Worm (Caenorhabditis elegans) whole organism, young adult: ENCODE results near the gene F59A6.3.

Experiments used
- B0019.2 ChIP-seq: fragments of 200-800 bp; sonication (Bioruptor generic); conservative IDR thresholded peaks from 2 replicates; pipeline ENCODE4 v1.3.6; 2022; ENCODE audit warnings: missing genetic modification reagents, missing genetic modification characterization, missing compliant biosample characterization
- B0261.1 ChIP-seq: sonication (generic microtip); optimal IDR thresholded peaks from 2 replicates; lab custom pipeline; 2016; ENCODE audit warnings: mild to moderate bottlenecking, missing genetic modification characterization, moderate library complexity, missing compliant biosample characterization
- B0336.3 ChIP-seq: fragments of 200-800 bp; sonication (Bioruptor generic); IDR thresholded peaks from 2 replicates; pipeline ENCODE4 v1.3.6; 2022; ENCODE audit warnings: missing genetic modification characterization, missing compliant biosample characterization
- D2030.7 ChIP-seq: fragments of 200-800 bp; sonication (Bioruptor generic); IDR thresholded peaks from 2 replicates; pipeline ENCODE4 v1.3.6; 2022; ENCODE audit warnings: missing genetic modification reagents, missing genetic modification characterization, missing compliant biosample characterization
- F10E7.11 ChIP-seq: sonication (generic microtip); optimal IDR thresholded peaks from 2 replicates; lab custom pipeline; 2017; ENCODE audit warnings: mild to moderate bottlenecking, missing genetic modification characterization, moderate library complexity, missing compliant biosample characterization
- F22D6.2 ChIP-seq: sonication (generic microtip); optimal IDR thresholded peaks from 2 replicates; lab custom pipeline; 2016; ENCODE audit warnings: mild to moderate bottlenecking, missing genetic modification characterization, missing compliant biosample characterization
- F52B5.7 ChIP-seq: sonication (generic microtip); optimal IDR thresholded peaks from 2 replicates; lab custom pipeline; 2016; ENCODE audit warnings: mild to moderate bottlenecking, missing genetic modification characterization, missing compliant biosample characterization
- F57C9.4 ChIP-seq: sonication (generic microtip); optimal IDR thresholded peaks from 2 replicates; lab custom pipeline; 2017; ENCODE audit warnings: mild to moderate bottlenecking, missing genetic modification characterization, missing compliant biosample characterization
- K11D2.4 ChIP-seq: fragments of 200-800 bp; sonication (Bioruptor generic); IDR thresholded peaks from 2 replicates; pipeline ENCODE4 v1.3.6; 2022; ENCODE audit warnings: missing genetic modification reagents, missing genetic modification characterization, missing compliant biosample characterization
- Y53F4B.3 ChIP-seq: fragments of 200-800 bp; sonication (Bioruptor generic); IDR thresholded peaks from 2 replicates; pipeline ENCODE4 v1.3.6; 2022; ENCODE audit warnings: missing genetic modification reagents, missing genetic modification characterization, missing compliant biosample characterization
- ZK185.1 ChIP-seq: sonication (generic microtip); optimal IDR thresholded peaks from 2 replicates; lab custom pipeline; 2016; ENCODE audit warnings: mild to moderate bottlenecking, missing genetic modification characterization, missing compliant biosample characterization; ENCODE audit not compliant: poor library complexity, severe bottlenecking
- aptf-3 ChIP-seq: fragments of 200-800 bp; sonication (Bioruptor generic); IDR thresholded peaks from 2 replicates; pipeline ENCODE4 v1.3.6; 2022; ENCODE audit warnings: missing genetic modification characterization, missing compliant biosample characterization
- ccch-3 ChIP-seq: fragments of 200-800 bp; sonication (Bioruptor generic); optimal IDR thresholded peaks from 2 replicates; lab custom pipeline; 2018; ENCODE audit warnings: mild to moderate bottlenecking, missing genetic modification characterization, missing compliant biosample characterization
- cebp-1 ChIP-seq, 2 experiments: fragments of 200-800 bp in 1 of 2; sonication (Bioruptor generic) in 1 of 2; sonication (generic microtip) in 1 of 2; IDR thresholded peaks in 1 of 2; optimal IDR thresholded peaks in 1 of 2; 2 replicates each; pipeline versions ENCODE4 v1.3.6 to Lab custom; 2017 to 2022; ENCODE audit warnings: missing compliant biosample characterization in 2 of 2, missing genetic modification characterization in 2 of 2, mild to moderate bottlenecking in 1 of 2, missing genetic modification reagents in 1 of 2, moderate library complexity in 1 of 2
- chd-7 ChIP-seq: sonication (generic microtip); optimal IDR thresholded peaks from 2 replicates; lab custom pipeline; 2016; ENCODE audit warnings: mild to moderate bottlenecking, missing genetic modification characterization, moderate library complexity, missing compliant biosample characterization
- die-1 ChIP-seq: sonication (generic microtip); optimal IDR thresholded peaks from 2 replicates; lab custom pipeline; 2016; ENCODE audit warnings: missing genotype, mild to moderate bottlenecking, missing genetic modification characterization, missing compliant biosample characterization
- dpl-1 ChIP-seq: fragments of 150-350 bp; optimal IDR thresholded peaks from 2 replicates; lab custom pipeline; 2014; ENCODE audit warnings: missing biosample characterization, missing genetic modification reagents, missing genetic modification characterization
- egl-44 ChIP-seq: fragments of 200-800 bp; sonication (Bioruptor generic); IDR thresholded peaks from 2 replicates; pipeline ENCODE4 v1.3.6; 2022; ENCODE audit warnings: missing genetic modification reagents, missing genetic modification characterization, missing compliant biosample characterization
- egrh-3 ChIP-seq: fragments of 200-800 bp; sonication (Bioruptor generic); IDR thresholded peaks from 2 replicates; pipeline ENCODE4 v1.3.6; 2022; ENCODE audit warnings: missing genetic modification reagents, missing genetic modification characterization, missing compliant biosample characterization
- gei-17 ChIP-seq: fragments of 200-800 bp; sonication (Bioruptor generic); optimal IDR thresholded peaks from 2 replicates; lab custom pipeline; 2018; ENCODE audit warnings: mild to moderate bottlenecking, missing genetic modification characterization, missing compliant biosample characterization
- him-1 ChIP-seq: sonication (generic microtip); optimal IDR thresholded peaks from 2 replicates; lab custom pipeline; 2016; ENCODE audit warnings: missing genotype, missing genetic modification reagents, missing genetic modification characterization, missing compliant biosample characterization
- hmg-20 ChIP-seq: fragments of 200-800 bp; sonication (Bioruptor generic); IDR thresholded peaks from 2 replicates; pipeline ENCODE4 v1.3.6; 2022; ENCODE audit warnings: missing genetic modification reagents, missing genetic modification characterization, missing compliant biosample characterization
- lag-1 ChIP-seq: fragments of 200-800 bp; sonication (Bioruptor generic); IDR thresholded peaks from 2 replicates; pipeline ENCODE4 v1.3.6; 2022; ENCODE audit warnings: missing genetic modification reagents, missing genetic modification characterization, missing compliant biosample characterization
- let-526 ChIP-seq: fragments of 200-800 bp; sonication (Bioruptor generic); IDR thresholded peaks from 2 replicates; pipeline ENCODE4 v1.3.6; 2022; ENCODE audit warnings: missing genetic modification reagents, missing genetic modification characterization, missing compliant biosample characterization
- lin-40 ChIP-seq: sonication (generic microtip); optimal IDR thresholded peaks from 2 replicates; lab custom pipeline; 2016; ENCODE audit warnings: missing genetic modification characterization, mild to moderate bottlenecking, missing compliant biosample characterization, missing genotype, missing genetic modification reagents
- lsy-27 ChIP-seq: sonication (generic microtip); optimal IDR thresholded peaks from 2 replicates; lab custom pipeline; 2017; ENCODE audit warnings: missing genetic modification characterization, mild to moderate bottlenecking, missing compliant biosample characterization, antibody characterized with exemption, missing genotype, borderline replicate concordance; ENCODE audit not compliant: insufficient read depth
- madf-8 ChIP-seq: fragments of 200-800 bp; sonication (Bioruptor generic); conservative IDR thresholded peaks from 2 replicates; pipeline ENCODE4 v1.3.6; 2022; ENCODE audit warnings: missing genetic modification reagents, missing genetic modification characterization, missing compliant biosample characterization
- mxl-1 ChIP-seq: sonication (generic microtip); optimal IDR thresholded peaks from 2 replicates; lab custom pipeline; 2016; ENCODE audit warnings: missing genetic modification characterization, missing compliant biosample characterization
- nfya-2 ChIP-seq: fragments of 200-800 bp; sonication (Bioruptor generic); IDR thresholded peaks from 2 replicates; pipeline ENCODE4 v1.3.6; 2022; ENCODE audit warnings: missing genetic modification reagents, missing genetic modification characterization, missing compliant biosample characterization
- nhr-120 ChIP-seq: fragments of 200-800 bp; sonication (Bioruptor generic); IDR thresholded peaks from 2 replicates; pipeline ENCODE4 v1.3.6; 2022; ENCODE audit warnings: missing genetic modification characterization, missing compliant biosample characterization
- nhr-90 ChIP-seq: sonication (generic microtip); optimal IDR thresholded peaks from 2 replicates; lab custom pipeline; 2016; ENCODE audit warnings: missing genotype, mild to moderate bottlenecking, missing genetic modification characterization, missing compliant biosample characterization
- rcor-1 ChIP-seq: fragments of 200-800 bp; sonication (Bioruptor generic); IDR thresholded peaks from 2 replicates; pipeline ENCODE4 v1.3.6; 2022; ENCODE audit warnings: missing genetic modification reagents, missing genetic modification characterization, missing compliant biosample characterization
- rec-8 ChIP-seq, 2 experiments: sonication (generic microtip); optimal IDR thresholded peaks; 2 replicates each; lab custom pipeline; 2016; ENCODE audit warnings: mild to moderate bottlenecking in 2 of 2, missing genetic modification characterization in 2 of 2, missing genetic modification reagents in 2 of 2, missing genotype in 2 of 2, missing biosample characterization in 1 of 2, missing compliant biosample characterization in 1 of 2, moderate library complexity in 1 of 2
- snpc-1.3 ChIP-seq: sonication (generic microtip); optimal IDR thresholded peaks from 2 replicates; lab custom pipeline; 2017; ENCODE audit warnings: missing genetic modification characterization, mild to moderate bottlenecking, missing compliant biosample characterization, antibody characterized with exemption, moderate library complexity, missing genotype, missing genetic modification reagents; ENCODE audit not compliant: insufficient read depth
- snpc-3.4 ChIP-seq: sonication (generic microtip); optimal IDR thresholded peaks from 2 replicates; lab custom pipeline; 2017; ENCODE audit warnings: missing genetic modification characterization, mild to moderate bottlenecking, missing compliant biosample characterization, antibody characterized with exemption, moderate library complexity, missing genotype, missing genetic modification reagents
- ztf-18 ChIP-seq: sonication (generic microtip); optimal IDR thresholded peaks from 2 replicates; lab custom pipeline; 2016; ENCODE audit warnings: missing genotype, mild to moderate bottlenecking, missing genetic modification characterization, missing compliant biosample characterization
- ztf-22 ChIP-seq: fragments of 200-800 bp; sonication (Bioruptor generic); optimal IDR thresholded peaks from 2 replicates; lab custom pipeline; 2018; ENCODE audit warnings: mild to moderate bottlenecking, missing genetic modification characterization, moderate library complexity, missing compliant biosample characterization
- ztf-26 ChIP-seq: sonication (generic microtip); optimal IDR thresholded peaks from 2 replicates; lab custom pipeline; 2017; ENCODE audit warnings: missing genetic modification characterization, missing compliant biosample characterization

Gene F59A6.3

ce11 chrII:5032669-5033068 is 24.5 kb downstream of the F59A6.3 start (continued):
- TF ChIP-seq B0261.1 (tag; lab: Kevin White, UChicago) (peak; percentile 93), die-1 (tag; lab: Kevin White, UChicago) (peak; percentile 81), egl-44 (GFP tag; lab: Robert Waterston, UW) (peak; percentile 79; the same call in 1 of the 2 replicates), gei-17 (no peak), lin-40 (tag; lab: Kevin White, UChicago) (peak; percentile 53), mxl-1 (tag; lab: Kevin White, UChicago) (peak; percentile 60), nhr-120 (GFP tag; lab: Robert Waterston, UW) (0 out of 2 replicates have a peak, but pooled peaks have one; percentile 48), F57C9.4 (tag; lab: Kevin White, UChicago) (no peak), B0336.3 (GFP tag; lab: Robert Waterston, UW) (peak; percentile 79), dpl-1 (GFP tag; lab: Kevin White, UChicago) (no peak), snpc-3.4 (tag; lab: Kevin White, UChicago) (peak; percentile 62), F22D6.2 (tag; lab: Kevin White, UChicago) (no peak), F52B5.7 (tag; lab: Kevin White, UChicago) (peak; percentile 70), hmg-20 (GFP tag; lab: Robert Waterston, UW) (peak; percentile 86), ztf-26 (tag; lab: Kevin White, UChicago) (peak; percentile 45), ztf-22 (no peak), D2030.7 (GFP tag; lab: Robert Waterston, UW) (peak; percentile 47; the same call in 1 of the 2 replicates), rec-8 (tag; optimal IDR thresholded peaks at IDR 0.05; lab: Kevin White, UChicago) (peak in 1 of 2 experiments; percentile 77), Y53F4B.3 (GFP tag; lab: Robert Waterston, UW) (no peak; the same call in 1 of the 2 replicates), aptf-3 (0 out of 2 replicates have a peak, but pooled peaks have one; percentile 16), lsy-27 (tag; lab: Kevin White, UChicago) (peak; percentile 68), ztf-18 (tag; lab: Kevin White, UChicago) (peak; percentile 55), cebp-1 (GFP tag; IDR thresholded peaks at IDR 0.05; lab: Robert Waterston, UW) (peak; percentile 57), cebp-1 (tag; optimal IDR thresholded peaks at IDR 0.05; lab: Kevin White, UChicago) (peak; percentile 69), ZK185.1 (tag; lab: Kevin White, UChicago) (peak; percentile 77), snpc-1.3 (tag; lab: Kevin White, UChicago) (peak; percentile 62), K11D2.4 (no peak), madf-8 (GFP tag; lab: Robert Waterston, UW) (peak; percentile 31; the same call in 1 of the 2 replicates), egrh-3 (peak; percentile 39; the same call in 1 of the 2 replicates), nfya-2 (GFP tag; lab: Robert Waterston, UW) (no peak), him-1 (tag; lab: Kevin White, UChicago) (peak; percentile 38), chd-7 (tag; lab: Kevin White, UChicago) (peak; percentile 74), F10E7.11 (tag; lab: Kevin White, UChicago) (peak; percentile 22), lag-1 (GFP tag; lab: Robert Waterston, UW) (no peak), B0019.2 (GFP tag; lab: Robert Waterston, UW) (0 out of 2 replicates have a peak, but pooled peaks have one; percentile 40), ccch-3 (no peak), let-526 (GFP tag; lab: Robert Waterston, UW) (no peak), rcor-1 (peak; percentile 65), nhr-90 (tag; lab: Kevin White, UChicago) (peak; percentile 76)
- TF ChIP-seq, all 124 proteins: peak for 84
